Fruit fly (Drosophila melanogaster): ENCODE measurements around the gene CycT.

- no peak for TF ChIP-seq Gug (GFP tag; IDR thresholded peaks at IDR 0.05)
- TF ChIP-seq CG10274 (GFP tag; optimal IDR thresholded peaks at IDR 0.05): no peak
- no peak for TF ChIP-seq vfl (GFP tag; optimal IDR thresholded peaks at IDR 0.05)
- TF ChIP-seq CG7987 (GFP tag; optimal IDR thresholded peaks at IDR 0.05): no peak
- no peak for TF ChIP-seq CG14014 (GFP tag; IDR thresholded peaks at IDR 0.05)
- TF ChIP-seq Sin3A (optimal IDR thresholded peaks at IDR 0.05): no peak
- TF ChIP-seq CG10147 (GFP tag; optimal IDR thresholded peaks at IDR 0.05): no peak
- no peak for TF ChIP-seq exex (tag; optimal IDR thresholded peaks at IDR 0.05)
These were observed 46.2 kb upstream of the CycT start for dm6 chr3L:17603528-17604414.
